Fruit fly (Drosophila melanogaster) Kc167 (cell line): Measurements from ENCODE around the gene RpS30.

ENCODE experiments used
- Sin3A ChIP-seq: fragments of >200 bp; optimal IDR thresholded peaks from 2 replicates; lab custom pipeline; 2018; ENCODE audit warnings: missing external identifiers
- h ChIP-seq: fragments of >200 bp; optimal IDR thresholded peaks from 3 replicates; lab custom pipeline; 2018; ENCODE audit warnings: missing external identifiers
- insv ChIP-seq: fragments of >200 bp; optimal IDR thresholded peaks from 3 replicates; lab custom pipeline; 2018; ENCODE audit warnings: missing external identifiers
- psq ChIP-seq: fragments of >200 bp; optimal IDR thresholded peaks from 2 replicates; lab custom pipeline; 2017; ENCODE audit warnings: missing external identifiers
- ttk ChIP-seq: sonication (Bioruptor generic); optimal IDR thresholded peaks from 2 replicates; lab custom pipeline; 2017; ENCODE audit warnings: missing external identifiers

DNA sequence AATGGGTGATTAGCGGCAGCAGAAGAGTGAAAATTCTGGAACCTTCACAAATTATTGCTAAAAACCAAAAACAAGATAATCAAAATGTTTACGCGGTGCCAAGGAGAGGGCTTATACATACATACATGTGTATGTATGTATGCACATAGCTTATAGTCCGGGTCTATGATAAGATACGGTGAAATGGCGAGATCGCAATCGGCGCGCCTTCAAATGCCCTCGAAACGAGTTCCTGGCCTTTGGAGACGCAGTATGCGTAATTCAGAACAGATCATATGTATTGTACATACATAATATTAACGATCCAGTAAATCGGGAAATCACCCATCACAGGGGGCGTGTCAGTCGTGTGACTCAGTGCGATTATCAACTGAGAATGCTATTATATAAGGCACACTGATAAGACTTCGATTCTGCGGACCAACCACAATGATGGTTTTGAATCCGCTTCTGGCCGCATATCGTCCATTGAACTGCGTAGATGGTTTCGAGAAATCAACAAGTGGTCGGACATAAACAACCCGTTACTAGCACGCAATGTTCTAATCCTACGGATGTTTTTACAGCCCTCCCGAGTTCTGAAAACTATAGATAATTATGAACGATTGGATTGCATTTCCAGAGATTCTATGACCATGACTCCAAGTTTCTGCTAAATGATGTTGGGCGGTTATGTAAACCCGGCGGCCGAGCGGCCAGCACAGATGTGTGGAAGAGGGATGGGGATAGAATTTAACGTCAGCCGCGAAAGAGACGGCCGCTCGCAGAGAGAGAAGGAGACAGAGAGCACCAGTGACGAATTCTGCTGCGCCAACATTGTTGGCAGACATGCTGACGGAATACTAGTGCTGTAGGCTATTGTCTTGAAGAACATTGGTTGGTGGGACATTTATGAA is 21.5 kb upstream of the RpS30 start:
- TF ChIP-seq ttk (lab: Kevin White, UChicago) (no peak), psq (lab: Kevin White, UChicago) (no peak), Sin3A (lab: Kevin White, UChicago) (no peak), insv (lab: Kevin White, UChicago) (no peak), h (no peak)
